Worm (Caenorhabditis elegans) whole organism, midembryonic: ENCODE results near the gene cyk-7.

Experiments
- T22C8.4 ChIP-seq: fragments of 200-800 bp; sonication (Bioruptor generic); IDR thresholded peaks from 2 replicates; pipeline ENCODE4 v1.3.6; 2022; ENCODE audit warnings: missing genetic modification characterization, missing compliant biosample characterization
- cog-1 ChIP-seq: sonication (generic microtip); optimal IDR thresholded peaks from 2 replicates; lab custom pipeline; 2016; ENCODE audit warnings: missing genetic modification characterization, missing compliant biosample characterization
- flt-1 ChIP-seq: fragments of 200-800 bp; sonication (Bioruptor generic); IDR thresholded peaks from 2 replicates; pipeline ENCODE4 v1.3.6; 2022; ENCODE audit warnings: missing genetic modification characterization, missing compliant biosample characterization
- klf-2 ChIP-seq: fragments of 200-800 bp; sonication (Bioruptor generic); conservative IDR thresholded peaks from 2 replicates; pipeline ENCODE4 v1.3.6; 2022; ENCODE audit warnings: missing genetic modification reagents, missing genetic modification characterization, missing compliant biosample characterization
- med-1 ChIP-seq: sonication (generic microtip); optimal IDR thresholded peaks from 2 replicates; lab custom pipeline; 2017; ENCODE audit warnings: missing genetic modification characterization, mild to moderate bottlenecking, missing compliant biosample characterization, antibody characterized with exemption, missing genetic modification reagents; ENCODE audit not compliant: insufficient read depth
- ref-1 ChIP-seq: fragments of 200-800 bp; sonication (Bioruptor generic); conservative IDR thresholded peaks from 2 replicates; pipeline ENCODE4 v1.3.6; 2022; ENCODE audit warnings: missing genetic modification reagents, missing genetic modification characterization, missing compliant biosample characterization
- tab-1 ChIP-seq: fragments of 200-800 bp; sonication (Bioruptor generic); IDR thresholded peaks from 2 replicates; pipeline ENCODE4 v1.3.6; 2022; ENCODE audit warnings: missing genetic modification characterization, missing compliant biosample characterization
- ztf-23 ChIP-seq: fragments of 200-800 bp; sonication (Bioruptor generic); IDR thresholded peaks from 2 replicates; pipeline ENCODE4 v1.3.6; 2022; ENCODE audit warnings: missing genetic modification reagents, missing genetic modification characterization, missing compliant biosample characterization
- ztf-29 ChIP-seq: fragments of 200-800 bp; sonication (Bioruptor generic); IDR thresholded peaks from 2 replicates; pipeline ENCODE4 v1.3.6; 2022; ENCODE audit warnings: missing genetic modification reagents, missing genetic modification characterization, missing compliant biosample characterization

cyk-7 gene

DNA sequence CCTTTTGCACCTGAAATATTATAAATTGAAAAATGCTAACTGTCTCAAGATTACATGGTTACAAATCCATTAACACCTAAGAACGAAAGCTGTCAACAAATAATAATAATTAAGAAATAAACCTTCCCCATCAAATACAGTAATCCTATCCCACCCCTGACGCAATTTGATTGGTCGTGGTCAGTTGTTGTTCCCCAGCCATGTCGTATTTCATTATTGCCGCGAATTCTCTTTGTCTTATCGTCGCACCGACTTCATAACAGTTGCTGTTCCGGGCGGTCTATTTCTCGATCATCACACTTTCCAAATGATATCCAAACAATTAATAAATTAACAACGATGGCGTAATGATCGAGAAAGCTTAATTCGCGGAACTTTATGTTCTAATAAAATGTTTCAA, 16.7 kb downstream of the cyk-7 start:
- TF ChIP-seq tab-1 (GFP tag; lab: Robert Waterston, UW), result no peak
- no peak for TF ChIP-seq ztf-29 (GFP tag; lab: Robert Waterston, UW)
- no peak for TF ChIP-seq flt-1 (GFP tag; lab: Robert Waterston, UW)
- no peak for TF ChIP-seq ztf-23 (GFP tag; lab: Robert Waterston, UW)
- no peak for TF ChIP-seq med-1 (GFP tag; lab: Kevin White, UChicago)
- TF ChIP-seq T22C8.4 (GFP tag; lab: Robert Waterston, UW), result no peak
- no peak for TF ChIP-seq klf-2
- no peak for TF ChIP-seq ref-1

DNA sequence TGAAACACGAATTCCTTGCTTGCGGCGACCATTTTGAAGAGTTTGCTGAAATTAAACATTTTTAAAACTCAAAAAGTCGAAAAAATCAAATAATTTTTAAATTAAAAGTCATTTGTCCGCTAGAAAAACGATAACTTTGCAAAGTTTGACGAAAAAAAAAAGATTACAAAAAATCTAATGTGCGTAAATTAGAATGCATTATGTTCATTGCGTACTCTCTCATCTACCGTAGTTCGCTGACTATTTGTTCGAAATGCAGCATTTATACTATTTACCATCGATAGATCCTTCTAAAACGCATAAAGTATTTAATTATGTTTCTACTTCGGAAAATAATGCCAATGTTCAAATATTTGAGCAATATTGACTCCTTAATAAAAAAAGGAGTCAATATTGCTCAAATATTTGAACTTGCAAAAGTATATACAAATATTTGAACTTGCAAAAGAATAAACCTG, 19.2 kb downstream of the cyk-7 start, which contains the start of gene bath-15:
Gene bath-15, minus strand, starts transcription at position 51 of the 458 bp plus-strand sequence.
- no peak for TF ChIP-seq cog-1
- no peak for TF ChIP-seq ztf-23 (GFP tag; lab: Robert Waterston, UW)
- TF ChIP-seq ztf-29 (GFP tag; lab: Robert Waterston, UW), result no peak
- TF ChIP-seq med-1 (GFP tag; lab: Kevin White, UChicago), result no peak
- no peak for TF ChIP-seq klf-2

DNA sequence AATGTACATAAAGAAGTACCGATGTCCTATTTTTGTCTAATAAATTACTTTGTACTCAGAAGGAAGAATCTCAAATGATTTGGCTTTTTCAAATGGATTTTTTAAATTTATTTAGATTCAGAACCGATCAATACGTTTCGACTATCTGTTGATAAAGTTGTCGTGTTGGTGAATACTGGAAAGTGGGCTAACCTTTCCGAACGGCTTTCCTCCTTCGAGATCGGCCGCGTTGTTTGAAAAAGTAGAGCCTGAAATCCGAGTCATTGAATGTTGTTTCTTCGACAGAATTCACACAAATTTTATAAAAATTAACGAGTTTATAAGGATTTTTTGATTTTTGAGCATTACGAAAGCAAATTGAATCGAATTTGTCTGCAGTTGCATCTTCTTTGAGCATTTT, 21.4 kb downstream of the cyk-7 start:
- no peak for TF ChIP-seq cog-1
- TF ChIP-seq tab-1 (GFP tag; lab: Robert Waterston, UW), result no peak
- no peak for TF ChIP-seq ref-1

DNA sequence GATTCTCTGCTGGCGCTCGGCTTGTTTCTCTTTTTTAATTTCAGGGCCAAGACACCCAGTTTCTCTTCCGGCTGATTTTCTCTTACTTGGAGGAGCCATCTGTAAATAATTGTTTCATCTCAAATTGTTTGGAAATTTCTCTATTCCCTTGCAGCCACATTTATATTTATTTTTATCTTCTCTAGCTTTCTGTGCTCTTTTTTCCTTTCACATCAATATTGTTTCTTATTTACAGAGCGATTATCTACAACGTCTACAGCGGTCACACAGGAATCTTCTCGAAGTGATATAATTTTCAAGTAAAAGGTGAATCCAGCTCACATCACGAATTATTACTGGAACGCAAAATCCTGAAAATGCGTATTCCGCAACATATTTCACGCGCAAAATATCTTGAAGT, 22.3 kb downstream of the cyk-7 start, which contains the start of the genes ZK686.6 and ZK686.1:
Gene ZK686.6, minus strand, starts transcription at position 101 of the 400 bp plus-strand sequence.
Gene ZK686.1, plus strand, starts transcription at position 234 of the 400 bp plus-strand sequence.
- no peak for TF ChIP-seq med-1 (GFP tag; lab: Kevin White, UChicago)
- TF ChIP-seq ref-1, result no peak
- no peak for TF ChIP-seq cog-1
- no peak for TF ChIP-seq T22C8.4 (GFP tag; lab: Robert Waterston, UW)
- TF ChIP-seq tab-1 (GFP tag; lab: Robert Waterston, UW), result no peak

DNA sequence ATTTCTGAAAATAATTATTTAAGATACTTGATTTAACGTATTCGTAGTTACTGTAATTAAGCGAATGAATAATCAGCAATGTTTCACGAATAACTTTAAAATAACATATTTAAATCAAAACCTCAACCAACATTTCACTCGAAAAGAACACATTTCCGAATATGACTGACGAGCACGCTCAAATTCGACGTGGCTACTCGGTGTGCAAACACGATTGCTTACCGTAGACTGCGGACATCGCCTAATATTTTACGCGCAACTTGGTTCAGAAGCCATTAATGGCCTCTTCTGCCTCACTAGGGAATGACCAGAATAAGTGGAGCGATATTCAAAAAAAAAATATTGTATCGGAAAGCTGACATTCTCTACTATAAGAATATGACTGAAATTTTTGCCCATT, 25.2 kb downstream of the cyk-7 start, which contains the start of gene snu-23:
Gene snu-23, minus strand, starts transcription at position 156 of the 400 bp plus-strand sequence.
- TF ChIP-seq flt-1 (GFP tag; lab: Robert Waterston, UW) (0 out of 2 replicates have a peak, but pooled peaks have one; percentile 9), med-1 (GFP tag; lab: Kevin White, UChicago) (no peak)

DNA sequence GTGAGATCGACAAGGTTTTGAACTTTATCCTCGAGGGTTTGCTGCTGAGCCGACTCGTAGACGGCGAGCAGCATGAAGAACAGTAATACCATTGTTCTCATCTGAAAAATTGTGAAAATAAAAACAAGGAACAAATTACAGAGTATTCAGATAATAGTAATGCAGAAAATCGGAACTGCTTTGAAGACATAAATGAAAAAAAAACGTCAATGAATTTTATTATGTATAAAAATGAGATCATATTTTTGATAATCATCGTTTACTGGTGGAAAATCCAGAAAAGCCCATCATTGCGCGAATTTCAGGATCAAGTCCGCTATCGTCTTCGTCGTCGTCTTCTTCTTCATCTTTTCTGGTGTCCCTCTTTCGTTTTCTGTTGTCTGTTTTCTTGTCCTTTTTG, 26.2 kb downstream of the cyk-7 start, which contains the start of gene ZK686.3:
Gene ZK686.3, minus strand, starts transcription at position 101 of the 400 bp plus-strand sequence.
- no peak for TF ChIP-seq tab-1 (GFP tag; lab: Robert Waterston, UW)
- no peak for TF ChIP-seq med-1 (GFP tag; lab: Kevin White, UChicago)
- no peak for TF ChIP-seq cog-1
- no peak for TF ChIP-seq ref-1
- TF ChIP-seq T22C8.4 (GFP tag; lab: Robert Waterston, UW), result no peak
- TF ChIP-seq flt-1 (GFP tag; lab: Robert Waterston, UW), result no peak
- TF ChIP-seq ztf-23 (GFP tag; lab: Robert Waterston, UW), result no peak
- TF ChIP-seq klf-2, result no peak
- no peak for TF ChIP-seq ztf-29 (GFP tag; lab: Robert Waterston, UW)

DNA sequence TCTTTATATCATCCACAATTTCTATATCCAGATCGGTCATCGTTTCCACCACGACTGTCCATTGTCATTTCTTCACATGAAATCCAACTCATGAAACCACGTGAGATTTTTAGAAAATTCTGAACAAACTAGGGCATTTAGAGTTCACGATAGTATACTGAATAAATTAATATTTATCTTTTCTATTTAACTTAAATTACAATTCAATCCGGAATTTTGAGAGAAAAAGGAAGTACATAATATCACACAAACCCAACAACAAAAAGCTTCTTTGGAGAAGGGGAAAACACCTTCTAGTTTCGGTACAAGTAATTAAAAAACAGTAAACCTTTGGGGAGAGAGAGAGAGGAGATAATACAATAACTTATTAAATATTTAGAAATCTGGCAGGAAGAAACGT, 27.8 kb downstream of the cyk-7 start, which contains the start of gene ZK686.5:
Gene ZK686.5, minus strand, starts transcription at position 101 of the 400 bp plus-strand sequence.
- TF ChIP-seq med-1 (GFP tag; lab: Kevin White, UChicago) (no peak), ztf-29 (GFP tag; lab: Robert Waterston, UW) (no peak), T22C8.4 (GFP tag; lab: Robert Waterston, UW) (no peak), tab-1 (GFP tag; lab: Robert Waterston, UW) (no peak), flt-1 (GFP tag; lab: Robert Waterston, UW) (no peak), ref-1 (no peak), klf-2 (no peak)

DNA sequence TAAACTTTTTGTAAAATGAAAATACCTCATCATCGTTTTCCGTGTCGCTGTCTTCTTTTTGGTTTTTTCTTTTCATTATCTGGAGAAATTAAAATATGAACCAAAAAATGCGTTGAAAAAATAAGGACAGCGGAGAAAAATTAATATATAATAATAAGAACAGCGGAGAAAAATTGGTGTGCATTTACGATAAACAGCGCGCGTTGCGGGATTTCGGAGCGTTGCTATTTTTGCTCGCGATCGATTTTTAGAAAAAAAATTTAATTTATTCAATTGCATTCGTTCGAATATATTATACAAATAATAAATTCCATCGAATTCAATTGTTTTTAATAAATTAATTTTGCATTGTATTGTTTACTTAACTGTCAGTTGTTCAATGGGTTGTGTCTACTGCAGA, 29.2 kb downstream of the cyk-7 start, which contains the start of gene ZK686.2:
Gene ZK686.2, minus strand, starts transcription at position 79 of the 400 bp plus-strand sequence.
- TF ChIP-seq T22C8.4 (GFP tag; lab: Robert Waterston, UW) (peak; percentile 55), flt-1 (GFP tag; lab: Robert Waterston, UW) (0 out of 2 replicates have a peak, but pooled peaks have one; percentile 19), med-1 (GFP tag; lab: Kevin White, UChicago) (no peak)

DNA sequence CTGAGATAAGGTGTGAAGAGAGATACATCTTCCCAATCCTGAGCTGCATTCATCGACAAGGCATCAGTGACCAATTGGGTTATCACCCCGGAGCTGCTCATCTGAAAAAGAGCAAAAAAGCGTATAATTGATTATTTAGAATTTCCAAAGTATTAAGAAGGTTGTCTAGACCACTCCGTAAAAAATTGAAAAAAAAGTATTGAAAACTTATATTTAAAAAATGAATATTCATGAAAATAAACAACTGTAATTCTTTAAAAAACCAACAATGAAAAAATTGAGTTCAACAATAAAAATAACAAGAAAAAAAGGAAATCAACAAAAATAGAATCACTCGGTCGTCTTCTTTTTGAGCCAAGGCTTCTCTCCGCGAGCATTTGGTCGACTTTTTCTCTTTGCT, 31.7 kb downstream of the cyk-7 start, which contains the start of gene mtx-2:
Gene mtx-2, minus strand, starts transcription at position 101 of the 400 bp plus-strand sequence.
- TF ChIP-seq flt-1 (GFP tag; lab: Robert Waterston, UW) (no peak), med-1 (GFP tag; lab: Kevin White, UChicago) (no peak), ref-1 (no peak), T22C8.4 (GFP tag; lab: Robert Waterston, UW) (no peak), tab-1 (GFP tag; lab: Robert Waterston, UW) (no peak), ztf-29 (GFP tag; lab: Robert Waterston, UW) (no peak), ztf-23 (GFP tag; lab: Robert Waterston, UW) (no peak), klf-2 (no peak), cog-1 (no peak)

DNA sequence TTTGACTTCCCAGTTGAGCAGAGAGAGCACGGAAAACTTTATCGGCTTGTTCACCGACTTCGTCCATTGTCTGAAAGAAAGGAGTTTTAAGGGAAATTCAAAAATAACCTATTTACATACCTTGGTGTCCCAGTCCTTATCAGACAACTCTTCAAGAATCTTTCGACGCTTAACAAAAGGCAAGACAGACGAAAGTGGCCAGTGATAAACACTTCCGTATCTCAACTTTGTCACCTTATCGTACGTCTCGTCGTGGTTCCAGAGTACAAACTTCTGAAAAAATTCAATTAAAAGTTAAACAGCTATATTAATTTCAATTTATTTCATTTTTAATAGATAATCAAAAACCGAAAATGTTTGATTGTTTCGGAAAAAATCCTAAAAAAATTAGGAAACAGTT, 33.0 kb downstream of the cyk-7 start:
- TF ChIP-seq tab-1 (GFP tag; lab: Robert Waterston, UW) (no peak), ref-1 (no peak), klf-2 (no peak), flt-1 (GFP tag; lab: Robert Waterston, UW) (no peak), med-1 (GFP tag; lab: Kevin White, UChicago) (no peak), cog-1 (no peak), ztf-29 (GFP tag; lab: Robert Waterston, UW) (no peak), T22C8.4 (GFP tag; lab: Robert Waterston, UW) (no peak), ztf-23 (GFP tag; lab: Robert Waterston, UW) (no peak)
